Fruit fly (Drosophila melanogaster) whole organism: Measurements from ENCODE around the gene CG1983.

Experiments
- CG8478 ChIP-seq: fragments of >200 bp; optimal IDR thresholded peaks from 2 replicates; lab custom pipeline; 2018; ENCODE audit warnings: inconsistent platforms
- pan ChIP-seq: fragments of >200 bp; optimal IDR thresholded peaks from 2 replicates; lab custom pipeline; 2017
- psq ChIP-seq: fragments of >200 bp; optimal IDR thresholded peaks from 2 replicates; lab custom pipeline; 2017

DNA sequence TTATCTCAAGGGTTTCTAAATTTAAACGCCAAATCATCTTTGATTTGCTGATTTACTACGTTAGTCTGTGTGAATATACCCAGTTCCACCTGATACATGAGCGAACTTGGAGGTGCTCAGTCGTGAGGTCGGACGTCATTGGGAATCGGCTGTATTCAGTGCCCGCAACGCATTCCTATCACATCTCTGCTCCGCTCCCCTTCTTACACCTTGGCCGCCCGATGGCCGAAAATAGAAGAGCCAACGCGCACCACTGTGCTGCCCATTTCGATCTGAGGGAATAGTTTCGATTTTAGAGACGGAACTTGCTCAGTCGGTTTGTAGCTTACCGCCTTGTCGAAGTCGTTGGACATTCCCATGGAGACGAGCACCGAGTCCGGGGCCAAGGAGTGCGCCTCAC lies 1.2 kb downstream of the CG1983 start:
- no peak for TF ChIP-seq pan (lab: Kevin White, UChicago)
- TF ChIP-seq CG8478 (lab: Kevin White, UChicago): no peak
- TF ChIP-seq psq (lab: Kevin White, UChicago): no peak
